Worm (Caenorhabditis elegans): ENCODE measurements around the gene F46E10.18.

Gene F46E10.18

DNA sequence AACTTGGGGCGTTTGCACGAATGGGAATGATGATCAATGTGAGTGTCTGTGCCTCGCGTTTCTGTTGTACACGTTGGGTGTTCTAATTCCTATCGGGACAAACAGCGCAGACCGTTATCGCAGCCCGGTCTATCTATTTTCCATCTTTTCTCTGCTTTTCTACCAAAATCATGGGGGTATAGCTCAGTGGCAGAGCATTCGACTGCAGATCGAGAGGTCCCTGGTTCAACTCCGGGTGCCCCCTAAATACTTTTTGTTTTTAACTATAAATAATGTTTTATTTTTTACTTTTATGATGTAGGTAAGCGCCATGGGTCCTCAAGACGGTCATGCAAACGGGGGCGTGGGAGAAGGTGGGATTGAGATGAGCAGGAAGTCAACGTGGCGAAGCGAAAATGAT lies 38.8 kb downstream of the F46E10.18 start (continued):
- TF ChIP-seq F22D6.2 (tag; optimal IDR thresholded peaks at IDR 0.05) (no peak), zim-3 (tag; optimal IDR thresholded peaks at IDR 0.05) (peak; percentile 45), mel-28 (tag; optimal IDR thresholded peaks at IDR 0.05; ENCODE audit: borderline replicate concordance) (no peak), ztf-25 (GFP tag; IDR thresholded peaks at IDR 0.05) (peak; percentile 78; the same call in 1 of the 2 replicates), Y53G8AR.9 (GFP tag; conservative IDR thresholded peaks at IDR 0.05) (no peak), snpc-1.1 (tag; optimal IDR thresholded peaks at IDR 0.05; ENCODE audit: insufficient read depth) (peak; percentile 31), cebp-1 (GFP tag; IDR thresholded peaks at IDR 0.05) (0 out of 2 replicates have a peak, but pooled peaks have one; percentile 45), cebp-1 (tag; optimal IDR thresholded peaks at IDR 0.05) (no peak), ZK185.1 (tag; optimal IDR thresholded peaks at IDR 0.05; ENCODE audit: poor library complexity, severe bottlenecking) (peak; percentile 41), C17E4.6 (GFP tag; IDR thresholded peaks at IDR 0.05) (no peak), ztf-28 (GFP tag; IDR thresholded peaks at IDR 0.05) (no peak), dox-1 (GFP tag; IDR thresholded peaks at IDR 0.05) (no peak), nfyb-1 (GFP tag; IDR thresholded peaks at IDR 0.05) (no peak), snpc-1.3 (tag; optimal IDR thresholded peaks at IDR 0.05; ENCODE audit: insufficient read depth) (peak; percentile 73), K12H6.12 (tag; optimal IDR thresholded peaks at IDR 0.05) (no peak), ceh-58 (GFP tag; IDR thresholded peaks at IDR 0.05) (no peak), let-526 (GFP tag; IDR thresholded peaks at IDR 0.05) (no peak), ztf-18 (tag; optimal IDR thresholded peaks at IDR 0.05) (peak; percentile 67), lin-54 (GFP tag; optimal IDR thresholded peaks at IDR 0.05) (no peak), die-1 (tag; optimal IDR thresholded peaks at IDR 0.05) (peak; percentile 89), F37B4.10 (GFP tag; IDR thresholded peaks at IDR 0.05) (0 out of 2 replicates have a peak, but pooled peaks have one; percentile 69), tbx-9 (tag; optimal IDR thresholded peaks at IDR 0.05; ENCODE audit: borderline replicate concordance) (no peak), ets-4 (GFP tag; optimal IDR thresholded peaks at IDR 0.05) (peak; percentile 60), nhr-80 (tag; optimal IDR thresholded peaks at IDR 0.05) (peak; percentile 42), F55B11.4 (tag; optimal IDR thresholded peaks at IDR 0.05; ENCODE audit: borderline replicate concordance, insufficient read depth) (no peak), lin-26 (GFP tag; IDR thresholded peaks at IDR 0.05) (peak; percentile 94), repo-1 (tag; optimal IDR thresholded peaks at IDR 0.05) (no peak), F57A8.1 (GFP tag; optimal IDR thresholded peaks at IDR 0.05) (peak; percentile 66), sptf-2 (GFP tag; optimal IDR thresholded peaks at IDR 0.05) (peak; percentile 90), rcor-1 (GFP tag; IDR thresholded peaks at IDR 0.05) (no peak), ekl-4 (GFP tag; IDR thresholded peaks at IDR 0.05) (peak; percentile 64), snpc-4 (GFP tag; optimal IDR thresholded peaks at IDR 0.05) (no peak), snpc-4 (tag; optimal IDR thresholded peaks at IDR 0.05) (no peak), T07F8.4 (tag; optimal IDR thresholded peaks at IDR 0.05) (peak; percentile 69), chd-7 (tag; optimal IDR thresholded peaks at IDR 0.05) (peak; percentile 61), snpc-3.4 (tag; optimal IDR thresholded peaks at IDR 0.05) (peak; percentile 40), Y67H2A.10 (GFP tag; conservative IDR thresholded peaks at IDR 0.05) (0 out of 2 replicates have a peak, but pooled peaks have one; percentile 19), pbrm-1 (GFP tag; IDR thresholded peaks at IDR 0.05) (no peak), egl-44 (GFP tag; IDR thresholded peaks at IDR 0.05) (peak; percentile 85), atf-7 (tag; optimal IDR thresholded peaks at IDR 0.05) (peak; percentile 9), rpc-1 (optimal IDR thresholded peaks at IDR 0.05) (peak; percentile 86), rpc-1 (tag; optimal IDR thresholded peaks at IDR 0.05) (peak; percentile 92), Y79H2A.3 (GFP tag; conservative IDR thresholded peaks at IDR 0.05) (no peak), attf-3 (GFP tag; conservative IDR thresholded peaks at IDR 0.05) (no peak), mxl-1 (tag; optimal IDR thresholded peaks at IDR 0.05) (peak; percentile 52), let-607 (tag; optimal IDR thresholded peaks at IDR 0.05) (peak; percentile 10 to 16), zfh-2 (GFP tag; conservative IDR thresholded peaks at IDR 0.05) (no peak), nfya-1 (tag; optimal IDR thresholded peaks at IDR 0.05; ENCODE audit: borderline replicate concordance, insufficient read depth) (no peak)

Data from whole organism, young adult.